Fruit fly (Drosophila melanogaster): Measurements from ENCODE around the gene CG7352.

dm6 chr3R:8334471-8334783 is 13.0 kb upstream of the CG7352 start:
- TF ChIP-seq OdsH (GFP tag; optimal IDR thresholded peaks at IDR 0.05) (no peak), Gug (GFP tag; IDR thresholded peaks at IDR 0.05) (no peak), fkh (GFP tag; optimal IDR thresholded peaks at IDR 0.05) (no peak), CG1621 (tag; optimal IDR thresholded peaks at IDR 0.05) (no peak), CG34406 (GFP tag; optimal IDR thresholded peaks at IDR 0.05) (no peak), Ets21C (GFP tag; optimal IDR thresholded peaks at IDR 0.05) (no peak), ss (GFP tag; optimal IDR thresholded peaks at IDR 0.05) (no peak), Lpt (GFP tag; optimal IDR thresholded peaks at IDR 0.05) (no peak), lz (GFP tag; optimal IDR thresholded peaks at IDR 0.05) (no peak), achi (GFP tag; optimal IDR thresholded peaks at IDR 0.05) (no peak), fd85E (GFP tag; optimal IDR thresholded peaks at IDR 0.05) (no peak), CG7368 (GFP tag; optimal IDR thresholded peaks at IDR 0.05) (no peak)

Data from whole organism, prepupa.